Fruit fly (Drosophila melanogaster) whole organism: Measurements from ENCODE around the gene RanGAP.

Experiments used
- CG8478 ChIP-seq: fragments of >200 bp; optimal IDR thresholded peaks from 2 replicates; lab custom pipeline; 2018; ENCODE audit warnings: inconsistent platforms
- Dll ChIP-seq: fragments of >200 bp; optimal IDR thresholded peaks from 2 replicates; lab custom pipeline; 2017
- EcR ChIP-seq, 2 experiments: fragments of >200 bp; optimal IDR thresholded peaks; 2 replicates each; lab custom pipeline; 2017; ENCODE audit warnings: missing biosample characterization in 2 of 2, missing genetic modification characterization in 2 of 2, missing genetic modification reagents in 2 of 2
- pan ChIP-seq: fragments of >200 bp; optimal IDR thresholded peaks from 2 replicates; lab custom pipeline; 2017
- psq ChIP-seq: fragments of >200 bp; optimal IDR thresholded peaks from 2 replicates; lab custom pipeline; 2017
- usp ChIP-seq: fragments of >200 bp; optimal IDR thresholded peaks from 2 replicates; lab custom pipeline; 2017; ENCODE audit warnings: missing biosample characterization, missing genetic modification characterization, mixed read lengths

Gene RanGAP

dm6 chr2L:19413118-19413893 is 28.5 kb upstream of the RanGAP start:
- TF ChIP-seq pan (lab: Kevin White, UChicago) (no peak), CG8478 (lab: Kevin White, UChicago) (no peak), usp (GFP tag; lab: Kevin White, UChicago) (no peak), EcR (GFP tag; optimal IDR thresholded peaks at IDR 0.05; lab: Kevin White, UChicago) (no peak)

dm6 chr2L:19414233-19414749 is 27.5 kb upstream of the RanGAP start:
- TF ChIP-seq EcR (GFP tag; optimal IDR thresholded peaks at IDR 0.05; lab: Kevin White, UChicago) = no peak
- TF ChIP-seq pan (lab: Kevin White, UChicago) = no peak
- TF ChIP-seq usp (GFP tag; lab: Kevin White, UChicago) = no peak
- no peak for TF ChIP-seq Dll (lab: Kevin White, UChicago)
- no peak for TF ChIP-seq CG8478 (lab: Kevin White, UChicago)
- no peak for TF ChIP-seq psq

- TF ChIP-seq CG8478 (lab: Kevin White, UChicago) (no peak), psq (no peak), usp (GFP tag; lab: Kevin White, UChicago) (no peak), pan (lab: Kevin White, UChicago) (no peak), EcR (GFP tag; optimal IDR thresholded peaks at IDR 0.05; lab: Kevin White, UChicago) (no peak), Dll (lab: Kevin White, UChicago) (no peak)
Observed at dm6 chr2L:19415133-19415532, 26.6 kb upstream of the RanGAP start.

dm6 chr2L:19415859-19416258 is 25.9 kb upstream of the RanGAP start:
- TF ChIP-seq EcR (GFP tag; optimal IDR thresholded peaks at IDR 0.05; lab: Kevin White, UChicago) = no peak
- TF ChIP-seq pan (lab: Kevin White, UChicago) = no peak
- no peak for TF ChIP-seq CG8478 (lab: Kevin White, UChicago)

dm6 chr2L:19416602-19417497 is 24.9 kb upstream of the RanGAP start, which contains the start of gene Lectin-galC1:
Gene Lectin-galC1, plus strand, starts transcription at chr2L:19417447.
- TF ChIP-seq EcR (GFP tag; optimal IDR thresholded peaks at IDR 0.05; lab: Kevin White, UChicago) (no peak), pan (lab: Kevin White, UChicago) (no peak), psq (no peak), CG8478 (lab: Kevin White, UChicago) (no peak), usp (GFP tag; lab: Kevin White, UChicago) (no peak), Dll (lab: Kevin White, UChicago) (no peak)

- no peak for TF ChIP-seq pan (lab: Kevin White, UChicago)
- TF ChIP-seq CG8478 (lab: Kevin White, UChicago) = no peak
- no peak for TF ChIP-seq Dll (lab: Kevin White, UChicago)
- no peak for TF ChIP-seq psq
- TF ChIP-seq usp (GFP tag; lab: Kevin White, UChicago) = no peak
- no peak for TF ChIP-seq EcR (GFP tag; optimal IDR thresholded peaks at IDR 0.05; lab: Kevin White, UChicago)
Observed at dm6 chr2L:19418017-19418416, 23.7 kb upstream of the RanGAP start, which contains the start of gene lectin-37Da. Gene lectin-37Da, plus strand, starts transcription at chr2L:19418317.

dm6 chr2L:19418872-19419271 is 22.9 kb upstream of the RanGAP start, which contains the start of gene lectin-37Db:
Gene lectin-37Db, plus strand, starts transcription at chr2L:19419075.
- no peak for TF ChIP-seq CG8478 (lab: Kevin White, UChicago)
- TF ChIP-seq usp (GFP tag; lab: Kevin White, UChicago) = no peak
- TF ChIP-seq EcR (GFP tag; optimal IDR thresholded peaks at IDR 0.05; lab: Kevin White, UChicago) = no peak
- TF ChIP-seq pan (lab: Kevin White, UChicago) = no peak
- no peak for TF ChIP-seq psq
- TF ChIP-seq Dll (lab: Kevin White, UChicago) = no peak

- TF ChIP-seq Dll (lab: Kevin White, UChicago) (no peak), pan (lab: Kevin White, UChicago) (no peak), CG8478 (lab: Kevin White, UChicago) (no peak), psq (no peak), usp (GFP tag; lab: Kevin White, UChicago) (no peak), EcR (GFP tag; optimal IDR thresholded peaks at IDR 0.05; lab: Kevin White, UChicago) (no peak)
Observed at dm6 chr2L:19421573-19421972, 20.2 kb upstream of the RanGAP start.

- TF ChIP-seq EcR (GFP tag; optimal IDR thresholded peaks at IDR 0.05; lab: Kevin White, UChicago) (no peak), psq (no peak), CG8478 (lab: Kevin White, UChicago) (no peak), Dll (lab: Kevin White, UChicago) (no peak)
Observed at dm6 chr2L:19422642-19423041, 19.1 kb upstream of the RanGAP start.

- TF ChIP-seq CG8478 (lab: Kevin White, UChicago) (no peak), usp (GFP tag; lab: Kevin White, UChicago) (no peak), pan (lab: Kevin White, UChicago) (no peak), EcR (GFP tag; optimal IDR thresholded peaks at IDR 0.05; lab: Kevin White, UChicago) (no peak), Dll (lab: Kevin White, UChicago) (no peak), psq (no peak)
Observed at dm6 chr2L:19423467-19424122, 18.2 kb upstream of the RanGAP start, which contains the start of the genes Alp12 and CG13085. Gene Alp12, plus strand, starts transcription at chr2L:19424050. Gene CG13085, plus strand, starts transcription at chr2L:19424050.
